Worm (Caenorhabditis elegans) whole organism, L3 larva: Measurements from ENCODE around the gene ZK899.6.
"Not testable (repeated sequence)": the region's sequence is repeated elsewhere in the genome, so short reads cannot be mapped to it uniquely, and the experiment has no call there.

Experiments used
- R02D3.7 ChIP-seq: fragments of 150-350 bp; optimal IDR thresholded peaks from 2 replicates; lab custom pipeline; 2014; ENCODE audit warnings: missing biosample characterization, missing genetic modification characterization
- ZK546.5 ChIP-seq: sonication (generic microtip); optimal IDR thresholded peaks from 2 replicates; lab custom pipeline; 2017; ENCODE audit warnings: missing biosample characterization, missing genetic modification characterization
- aly-2 ChIP-seq: fragments of 150-350 bp; optimal IDR thresholded peaks from 2 replicates; lab custom pipeline; 2014; ENCODE audit warnings: missing biosample characterization, missing genetic modification characterization
- ama-1 ChIP-seq: fragments of 150-350 bp; optimal IDR thresholded peaks from 2 replicates; lab custom pipeline; 2018
- ceh-16 ChIP-seq: sonication (generic microtip); optimal IDR thresholded peaks from 2 replicates; lab custom pipeline; 2017; ENCODE audit warnings: missing biosample characterization, missing genetic modification characterization
- ceh-28 ChIP-seq: fragments of 150-350 bp; optimal IDR thresholded peaks from 2 replicates; lab custom pipeline; 2014; ENCODE audit warnings: missing biosample characterization, missing genetic modification reagents, missing genetic modification characterization
- ceh-82 ChIP-seq: fragments of 150-350 bp; optimal IDR thresholded peaks from 2 replicates; lab custom pipeline; 2014; ENCODE audit warnings: missing biosample characterization, missing genetic modification characterization
- ceh-9 ChIP-seq: sonication (generic microtip); optimal IDR thresholded peaks from 2 replicates; lab custom pipeline; 2018; ENCODE audit warnings: missing biosample characterization, missing genetic modification characterization
- daf-12 ChIP-seq: fragments of 150-350 bp; optimal IDR thresholded peaks from 2 replicates; lab custom pipeline; 2014; ENCODE audit warnings: missing biosample characterization, missing genetic modification reagents, missing genetic modification characterization
- egl-27 ChIP-seq: sonication (generic microtip); optimal IDR thresholded peaks from 4 replicates; lab custom pipeline; 2017; ENCODE audit warnings: missing biosample characterization, missing genetic modification reagents, missing genetic modification characterization
- egl-5 ChIP-seq: fragments of 150-350 bp; optimal IDR thresholded peaks from 2 replicates; lab custom pipeline; 2017; ENCODE audit warnings: missing biosample characterization, missing genetic modification reagents, missing genetic modification characterization, inconsistent platforms
- elt-1 ChIP-seq: fragments of 150-350 bp; optimal IDR thresholded peaks from 2 replicates; lab custom pipeline; 2014; ENCODE audit warnings: missing biosample characterization, missing genetic modification characterization
- elt-2 ChIP-seq: sonication (generic microtip); optimal IDR thresholded peaks from 2 replicates; lab custom pipeline; 2016; ENCODE audit warnings: missing genetic modification reagents, mild to moderate bottlenecking, missing genetic modification characterization, missing compliant biosample characterization
- elt-3 ChIP-seq, 3 experiments: fragments of 150-350 bp in 1 of 3; sonication (generic microtip) in 2 of 3; optimal IDR thresholded peaks; 2 replicates in 2 of 3; 4 replicates in 1 of 3; lab custom pipeline; 2014 to 2017; ENCODE audit warnings: missing biosample characterization in 3 of 3, missing genetic modification characterization in 3 of 3
- eor-1 ChIP-seq, 2 experiments: fragments of 150-350 bp; optimal IDR thresholded peaks; 2 replicates each; lab custom pipeline; 2014 to 2018; ENCODE audit warnings: missing biosample characterization in 2 of 2, missing genetic modification characterization in 2 of 2
- fkh-10 ChIP-seq: sonication (generic microtip); optimal IDR thresholded peaks from 2 replicates; lab custom pipeline; 2017; ENCODE audit warnings: missing biosample characterization, missing genetic modification reagents, missing genetic modification characterization
- fkh-2 ChIP-seq: fragments of 150-350 bp; optimal IDR thresholded peaks from 2 replicates; lab custom pipeline; 2014; ENCODE audit warnings: missing biosample characterization, missing genetic modification reagents, missing genetic modification characterization
- fos-1 ChIP-seq: fragments of 150-350 bp; optimal IDR thresholded peaks from 2 replicates; lab custom pipeline; 2014; ENCODE audit warnings: missing biosample characterization, missing genetic modification characterization
- hmg-11 ChIP-seq: sonication (generic microtip); optimal IDR thresholded peaks from 2 replicates; lab custom pipeline; 2016; ENCODE audit warnings: missing genetic modification characterization, missing compliant biosample characterization
- jun-1 ChIP-seq: fragments of 150-350 bp; optimal IDR thresholded peaks from 2 replicates; lab custom pipeline; 2014; ENCODE audit warnings: missing biosample characterization, missing genetic modification reagents, missing genetic modification characterization
- lin-15B ChIP-seq: fragments of 150-350 bp; optimal IDR thresholded peaks from 2 replicates; lab custom pipeline; 2014; ENCODE audit warnings: missing biosample characterization, missing genetic modification characterization
- lin-39 ChIP-seq: fragments of 150-350 bp; optimal IDR thresholded peaks from 2 replicates; lab custom pipeline; 2018; ENCODE audit warnings: missing biosample characterization, missing genetic modification reagents, missing genetic modification characterization
- lsy-12 ChIP-seq: sonication (generic microtip); optimal IDR thresholded peaks from 2 replicates; lab custom pipeline; 2016; ENCODE audit warnings: mild to moderate bottlenecking, missing genetic modification characterization, missing compliant biosample characterization
- mdl-1 ChIP-seq: fragments of 150-350 bp; optimal IDR thresholded peaks from 2 replicates; lab custom pipeline; 2014; ENCODE audit warnings: missing biosample characterization, missing genetic modification characterization
- mml-1 ChIP-seq: fragments of 150-350 bp; sonication (generic microtip); optimal IDR thresholded peaks from 3 replicates; lab custom pipeline; 2014; ENCODE audit warnings: missing biosample characterization, missing genetic modification characterization
- nfya-1 ChIP-seq: sonication (generic microtip); optimal IDR thresholded peaks from 2 replicates; lab custom pipeline; 2017; ENCODE audit warnings: missing genetic modification characterization, mild to moderate bottlenecking, missing compliant biosample characterization, antibody characterized with exemption, moderate library complexity; ENCODE audit not compliant: insufficient read depth
- nhr-11 ChIP-seq: fragments of 150-350 bp; optimal IDR thresholded peaks from 2 replicates; lab custom pipeline; 2014; ENCODE audit warnings: missing biosample characterization, missing genetic modification characterization
- nhr-12 ChIP-seq: fragments of 150-350 bp; optimal IDR thresholded peaks from 2 replicates; lab custom pipeline; 2014; ENCODE audit warnings: missing biosample characterization, missing genetic modification characterization
- nhr-23 ChIP-seq: fragments of 150-350 bp; optimal IDR thresholded peaks from 2 replicates; lab custom pipeline; 2014; ENCODE audit warnings: missing biosample characterization, missing genetic modification reagents, missing genetic modification characterization
- nhr-237 ChIP-seq: fragments of 150-350 bp; optimal IDR thresholded peaks from 2 replicates; lab custom pipeline; 2014; ENCODE audit warnings: missing biosample characterization, missing genetic modification characterization
- nhr-25 ChIP-seq: sonication (generic microtip); optimal IDR thresholded peaks from 2 replicates; lab custom pipeline; 2017; ENCODE audit warnings: missing biosample characterization, missing genetic modification characterization
- nhr-28 ChIP-seq: fragments of 150-350 bp; optimal IDR thresholded peaks from 2 replicates; lab custom pipeline; 2014; ENCODE audit warnings: missing biosample characterization, missing genetic modification characterization
- nhr-43 ChIP-seq: sonication (generic microtip); optimal IDR thresholded peaks from 2 replicates; lab custom pipeline; 2016; ENCODE audit warnings: mild to moderate bottlenecking, missing genetic modification characterization, missing compliant biosample characterization; ENCODE audit not compliant: poor library complexity, severe bottlenecking
- nhr-67 ChIP-seq: fragments of 150-350 bp; optimal IDR thresholded peaks from 2 replicates; lab custom pipeline; 2014; ENCODE audit warnings: missing biosample characterization, missing genetic modification characterization
- nhr-76 ChIP-seq: fragments of 150-350 bp; sonication (generic microtip); optimal IDR thresholded peaks from 5 replicates; lab custom pipeline; 2014; ENCODE audit warnings: missing biosample characterization, missing genetic modification characterization
- nhr-77 ChIP-seq: fragments of 150-350 bp; optimal IDR thresholded peaks from 2 replicates; lab custom pipeline; 2014; ENCODE audit warnings: missing biosample characterization, missing genetic modification characterization
- pha-4 ChIP-seq: fragments of 150-350 bp; optimal IDR thresholded peaks from 2 replicates; lab custom pipeline; 2014; ENCODE audit warnings: missing biosample characterization, missing genetic modification reagents, missing genetic modification characterization
- pqm-1 ChIP-seq: fragments of 150-350 bp; optimal IDR thresholded peaks from 2 replicates; lab custom pipeline; 2017; ENCODE audit warnings: missing biosample characterization, missing genetic modification characterization, inconsistent platforms
- sea-2 ChIP-seq: fragments of 150-350 bp; sonication (generic microtip); optimal IDR thresholded peaks from 4 replicates; lab custom pipeline; 2014; ENCODE audit warnings: missing biosample characterization, missing genetic modification reagents, missing genetic modification characterization
- skn-1 ChIP-seq: fragments of 150-350 bp; optimal IDR thresholded peaks from 2 replicates; lab custom pipeline; 2014; ENCODE audit warnings: missing biosample characterization, missing genetic modification characterization
- snpc-4 ChIP-seq: fragments of 150-350 bp; optimal IDR thresholded peaks from 2 replicates; lab custom pipeline; 2014; ENCODE audit warnings: missing biosample characterization, missing genetic modification characterization
- tbx-2 ChIP-seq: sonication (generic microtip); optimal IDR thresholded peaks from 2 replicates; lab custom pipeline; 2016; ENCODE audit warnings: mild to moderate bottlenecking, missing genetic modification characterization, missing compliant biosample characterization
- unc-39 ChIP-seq: sonication (generic microtip); optimal IDR thresholded peaks from 4 replicates; lab custom pipeline; 2017; ENCODE audit warnings: missing biosample characterization, missing genetic modification characterization
- unc-62 ChIP-seq: fragments of 150-350 bp; sonication (generic microtip); optimal IDR thresholded peaks from 4 replicates; lab custom pipeline; 2014; ENCODE audit warnings: missing biosample characterization, missing genetic modification reagents, missing genetic modification characterization
- zag-1 ChIP-seq: fragments of 150-350 bp; optimal IDR thresholded peaks from 2 replicates; lab custom pipeline; 2014; ENCODE audit warnings: missing biosample characterization, missing genetic modification characterization
- ztf-11 ChIP-seq: fragments of 150-350 bp; optimal IDR thresholded peaks from 2 replicates; lab custom pipeline; 2014; ENCODE audit warnings: missing biosample characterization, missing genetic modification characterization
- ztf-4 ChIP-seq: fragments of 150-350 bp; optimal IDR thresholded peaks from 2 replicates; lab custom pipeline; 2014; ENCODE audit warnings: missing biosample characterization, missing genetic modification characterization

ZK899.6 gene

ce11 chrX:9458142-9458541 lies 5.0 kb upstream of the ZK899.6 start, which contains the start of gene tba-8:
Gene tba-8 (minus strand): TSS chrX:9458348.
- TF ChIP-seq nhr-23 (tag; lab: Kevin White, UChicago) (peak; percentile 9), eor-1 (tag; optimal IDR thresholded peaks at IDR 0.05; lab: Kevin White, UChicago) (no peak), lin-15B (tag; lab: Kevin White, UChicago) (no peak), elt-1 (tag; lab: Kevin White, UChicago) (peak; percentile 61), snpc-4 (tag; lab: Kevin White, UChicago) (no peak), nfya-1 (tag; lab: Kevin White, UChicago) (no peak), nhr-12 (tag; lab: Kevin White, UChicago) (no peak)

- TF ChIP-seq fos-1, nhr-43, ceh-16 (tag; lab: Kevin White, UChicago): not testable (repeated sequence)
Measured at ce11 chrX:9460834-9461233, 2.3 kb upstream of the ZK899.6 start, which contains the start of gene ZK899.5. Gene ZK899.5 (minus strand): TSS chrX:9460934.

ce11 chrX:9465722-9466132 lies 2.6 kb downstream of the ZK899.6 start:
- peak; percentile 99 for TF ChIP-seq hmg-11 (tag; lab: Kevin White, UChicago)
- TF ChIP-seq egl-5 (tag; lab: Kevin White, UChicago) = peak; percentile 99
- TF ChIP-seq nhr-76 (tag; lab: Kevin White, UChicago) = peak; percentile 89
- TF ChIP-seq unc-62 (GFP tag; lab: Kevin White, UChicago) = peak; percentile 97
- peak; percentile 97 for TF ChIP-seq fos-1 (tag; lab: Kevin White, UChicago)
- peak; percentile 99 for TF ChIP-seq tbx-2
- peak; percentile 99 for TF ChIP-seq nhr-43 (tag; lab: Kevin White, UChicago)
- no peak for TF ChIP-seq ama-1 (lab: Kevin White, UChicago)
- peak; percentile 90 for TF ChIP-seq elt-2
- peak; percentile 99 for TF ChIP-seq aly-2 (tag; lab: Kevin White, UChicago)
- peak; percentile 75 for TF ChIP-seq unc-39
- TF ChIP-seq nhr-77 = peak; percentile 99
- TF ChIP-seq ztf-4 = peak; percentile 91
- TF ChIP-seq ztf-11 = peak; percentile 72
- peak; percentile 63 for TF ChIP-seq lin-15B (tag; lab: Kevin White, UChicago)
- TF ChIP-seq lsy-12 = peak; percentile 97
- peak; percentile 97 for TF ChIP-seq ceh-82 (tag; lab: Kevin White, UChicago)
- TF ChIP-seq fkh-2 (tag; lab: Kevin White, UChicago) = peak; percentile 99
- TF ChIP-seq daf-12 = peak; percentile 88
- peak; percentile 98 for TF ChIP-seq nhr-11
- peak; percentile 93 for TF ChIP-seq egl-27 (tag; lab: Kevin White, UChicago)
- peak; percentile 100 for TF ChIP-seq jun-1 (tag; lab: Kevin White, UChicago)
- peak; percentile 100 for TF ChIP-seq fkh-10 (GFP tag; lab: Kevin White, UChicago)
- TF ChIP-seq eor-1 (tag; optimal IDR thresholded peaks at IDR 0.05; lab: Kevin White, UChicago) = peak in 1 of 2 experiments; percentile 82
- peak; percentile 96 for TF ChIP-seq nhr-25
- TF ChIP-seq ZK546.5 = peak; percentile 75
- peak; percentile 96 to 98 (median 97) for TF ChIP-seq elt-3 (tag; optimal IDR thresholded peaks at IDR 0.05; lab: Kevin White, UChicago)
- peak; percentile 28 for TF ChIP-seq nhr-12 (tag; lab: Kevin White, UChicago)
- TF ChIP-seq nfya-1 (tag; lab: Kevin White, UChicago) = peak; percentile 98
- no peak for TF ChIP-seq ceh-9
- TF ChIP-seq skn-1 (tag; lab: Kevin White, UChicago) = peak; percentile 99
- TF ChIP-seq elt-1 (tag; lab: Kevin White, UChicago) = peak; percentile 89
- peak; percentile 99 for TF ChIP-seq pha-4
- no peak for TF ChIP-seq mml-1 (tag; lab: Kevin White, UChicago)
- peak; percentile 94 for TF ChIP-seq R02D3.7 (tag; lab: Kevin White, UChicago)
- peak; percentile 94 for TF ChIP-seq snpc-4 (tag; lab: Kevin White, UChicago)
- peak; percentile 79 for TF ChIP-seq mdl-1 (tag; lab: Kevin White, UChicago)
- TF ChIP-seq nhr-28 = peak; percentile 100
- peak; percentile 3 for TF ChIP-seq sea-2
- TF ChIP-seq zag-1 (tag; lab: Kevin White, UChicago) = peak; percentile 93
- TF ChIP-seq lin-39 (tag; lab: Kevin White, UChicago) = peak; percentile 96
- TF ChIP-seq ceh-16 (tag; lab: Kevin White, UChicago) = peak; percentile 82
- peak; percentile 98 for TF ChIP-seq nhr-237 (tag; lab: Kevin White, UChicago)
- TF ChIP-seq nhr-67 = peak; percentile 51
- peak; percentile 90 for TF ChIP-seq pqm-1 (tag; lab: Kevin White, UChicago)
- TF ChIP-seq nhr-23 (tag; lab: Kevin White, UChicago) = peak; percentile 99
- TF ChIP-seq ceh-28 (tag; lab: Kevin White, UChicago) = peak; percentile 100
- TF ChIP-seq, all 47 proteins: peak for 44
